Fruit fly (Drosophila melanogaster): ENCODE measurements around the gene inaF-A.

Gene inaF-A

DNA sequence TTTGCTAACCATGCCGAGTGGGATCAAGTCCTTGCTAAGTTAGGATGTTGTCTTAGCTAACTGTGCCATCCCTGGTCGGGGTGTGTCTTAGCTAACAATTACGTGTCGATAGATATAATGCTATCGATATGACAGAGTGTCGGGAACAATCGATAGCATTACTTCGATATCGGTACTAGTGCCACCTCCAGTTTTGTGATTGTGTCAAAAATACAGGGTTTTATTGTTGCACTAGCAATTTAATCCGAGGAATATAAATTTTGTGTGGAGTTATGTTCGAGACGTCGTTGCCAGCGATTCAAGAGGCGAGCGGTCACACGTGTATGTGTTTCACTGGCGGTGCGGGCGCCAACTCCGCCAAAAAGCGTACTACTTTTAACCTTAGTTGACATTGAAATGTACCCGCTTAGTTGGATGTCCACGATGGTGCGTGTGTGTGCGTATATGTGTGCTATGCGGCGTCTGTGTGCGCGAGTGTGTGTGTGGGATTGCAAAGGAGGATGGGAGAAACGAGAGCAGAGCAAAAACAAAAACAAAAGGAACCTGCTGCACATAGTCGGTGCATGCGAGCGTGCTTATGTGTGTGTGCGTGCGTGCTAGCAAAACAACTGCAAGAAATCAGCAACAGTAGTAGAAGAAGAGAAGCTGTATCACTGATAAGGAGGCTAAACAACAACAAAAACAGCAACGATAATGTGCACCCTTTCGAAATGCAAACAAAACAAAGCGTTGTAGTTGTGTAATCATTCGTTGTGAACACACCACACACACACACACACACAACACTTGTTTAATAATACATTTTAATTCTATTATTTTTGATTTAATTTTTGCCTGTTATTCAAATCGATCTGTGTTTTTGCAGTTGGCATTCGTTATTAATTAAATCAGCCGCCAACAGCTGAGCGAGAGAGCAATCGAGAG is 38.5 kb downstream of the inaF-A start, which contains the start of gene PhKgamma (continued):
- TF ChIP-seq CG14014 (GFP tag; IDR thresholded peaks at IDR 0.05) (no peak), Aef1 (GFP tag; IDR thresholded peaks at IDR 0.05) (no peak), CG9817 (tag; optimal IDR thresholded peaks at IDR 0.05) (peak; percentile 30), CG3847 (GFP tag; IDR thresholded peaks at IDR 0.05) (peak; percentile 38), CG10274 (GFP tag; optimal IDR thresholded peaks at IDR 0.05) (no peak), CG4617 (GFP tag; optimal IDR thresholded peaks at IDR 0.05; ENCODE audit: borderline replicate concordance) (peak; percentile 52), mirr (GFP tag; optimal IDR thresholded peaks at IDR 0.05) (no peak), mld (GFP tag; IDR thresholded peaks at IDR 0.05; ENCODE audit: partially characterized antibody) (peak; percentile 83), luna (GFP tag; optimal IDR thresholded peaks at IDR 0.05) (no peak), lbe (GFP tag; optimal IDR thresholded peaks at IDR 0.05) (no peak), Xrp1 (GFP tag; IDR thresholded peaks at IDR 0.05) (no peak), run (tag; optimal IDR thresholded peaks at IDR 0.05) (no peak), CG4854 (GFP tag; optimal IDR thresholded peaks at IDR 0.05) (no peak), CkIIα-i1 (GFP tag; IDR thresholded peaks at IDR 0.05) (no peak), zf30C (GFP tag; optimal IDR thresholded peaks at IDR 0.05) (no peak), zen (tag; optimal IDR thresholded peaks at IDR 0.05) (peak; percentile 79), dmrt99B (tag; optimal IDR thresholded peaks at IDR 0.05) (no peak), CG11696 (GFP tag; IDR thresholded peaks at IDR 0.05) (no peak), pum (GFP tag; optimal IDR thresholded peaks at IDR 0.05) (no peak), CG2199 (GFP tag; IDR thresholded peaks at IDR 0.05) (no peak), CG4360 (GFP tag; IDR thresholded peaks at IDR 0.05) (peak; percentile 61), al (GFP tag; IDR thresholded peaks at IDR 0.05) (no peak), Trl (optimal IDR thresholded peaks at IDR 0.05) (no peak), Trl (GFP tag; optimal IDR thresholded peaks at IDR 0.05) (peak; percentile 11), CG17361 (GFP tag; IDR thresholded peaks at IDR 0.05) (no peak; the same call in 2 of the 3 replicates), CG12236 (GFP tag; optimal IDR thresholded peaks at IDR 0.05) (no peak), NfI (GFP tag; optimal IDR thresholded peaks at IDR 0.05) (no peak), exex (tag; optimal IDR thresholded peaks at IDR 0.05) (peak; percentile 51), Bteb2 (GFP tag; optimal IDR thresholded peaks at IDR 0.05) (no peak), CG6683 (GFP tag; optimal IDR thresholded peaks at IDR 0.05) (no peak), Hsf (GFP tag; optimal IDR thresholded peaks at IDR 0.05) (no peak), CG6272 (GFP tag; IDR thresholded peaks at IDR 0.05) (0 out of 2 replicates have a peak, but pooled peaks have one; percentile 8), CG10654 (GFP tag; optimal IDR thresholded peaks at IDR 0.05) (no peak), CG2712 (tag; optimal IDR thresholded peaks at IDR 0.05) (peak; percentile 43), pnt (GFP tag; optimal IDR thresholded peaks at IDR 0.05) (no peak), wek (GFP tag; optimal IDR thresholded peaks at IDR 0.05) (no peak), CG12071 (GFP tag; optimal IDR thresholded peaks at IDR 0.05) (no peak), NFAT (GFP tag; IDR thresholded peaks at IDR 0.05) (peak; percentile 42; the same call in 1 of the 2 replicates), Atf6 (GFP tag; IDR thresholded peaks at IDR 0.05) (no peak), CG18262 (tag; optimal IDR thresholded peaks at IDR 0.05) (no peak), CG30403 (GFP tag; optimal IDR thresholded peaks at IDR 0.05) (peak; percentile 13), CG17912 (GFP tag; optimal IDR thresholded peaks at IDR 0.05) (peak; percentile 45), CG1233 (GFP tag; optimal IDR thresholded peaks at IDR 0.05) (no peak), esg (GFP tag; conservative IDR thresholded peaks at IDR 0.05) (no peak), inv (GFP tag; IDR thresholded peaks at IDR 0.05; ENCODE audit: partially characterized antibody) (peak; percentile 90), D (optimal IDR thresholded peaks at IDR 0.05) (peak; percentile 86), D (GFP tag; optimal IDR thresholded peaks at IDR 0.05) (no peak), CG15073 (GFP tag; optimal IDR thresholded peaks at IDR 0.05) (no peak), ci (GFP tag; IDR thresholded peaks at IDR 0.05) (no peak), CG15011 (GFP tag; optimal IDR thresholded peaks at IDR 0.05) (no peak)

All from whole organism, embryonic.